Worm (Caenorhabditis elegans) whole organism, young adult: ENCODE measurements around the gene F36H9.1.

Experiments
- B0035.1 ChIP-seq: sonication (generic microtip); optimal IDR thresholded peaks from 2 replicates; lab custom pipeline; 2016; ENCODE audit warnings: missing genetic modification characterization, mild to moderate bottlenecking, missing compliant biosample characterization, missing genotype, missing genetic modification reagents
- C06A6.2 ChIP-seq: fragments of 200-800 bp; sonication (Bioruptor generic); conservative IDR thresholded peaks from 2 replicates; pipeline ENCODE4 v1.3.6; 2022; ENCODE audit warnings: missing genetic modification characterization, missing compliant biosample characterization
- F10E7.11 ChIP-seq: sonication (generic microtip); optimal IDR thresholded peaks from 2 replicates; lab custom pipeline; 2017; ENCODE audit warnings: mild to moderate bottlenecking, missing genetic modification characterization, moderate library complexity, missing compliant biosample characterization
- F22D6.2 ChIP-seq: sonication (generic microtip); optimal IDR thresholded peaks from 2 replicates; lab custom pipeline; 2016; ENCODE audit warnings: mild to moderate bottlenecking, missing genetic modification characterization, missing compliant biosample characterization
- F33H1.4 ChIP-seq: fragments of 200-800 bp; sonication (Bioruptor generic); IDR thresholded peaks from 2 replicates; pipeline ENCODE4 v1.3.6; 2022; ENCODE audit warnings: missing genetic modification reagents, missing genetic modification characterization, missing compliant biosample characterization
- F52B5.7 ChIP-seq: sonication (generic microtip); optimal IDR thresholded peaks from 2 replicates; lab custom pipeline; 2016; ENCODE audit warnings: mild to moderate bottlenecking, missing genetic modification characterization, missing compliant biosample characterization
- K11D2.4 ChIP-seq: fragments of 200-800 bp; sonication (Bioruptor generic); IDR thresholded peaks from 2 replicates; pipeline ENCODE4 v1.3.6; 2022; ENCODE audit warnings: missing genetic modification reagents, missing genetic modification characterization, missing compliant biosample characterization
- K12H6.12 ChIP-seq: fragments of 200-800 bp; sonication (Bioruptor generic); optimal IDR thresholded peaks from 2 replicates; lab custom pipeline; 2018; ENCODE audit warnings: mild to moderate bottlenecking, missing genetic modification characterization, missing compliant biosample characterization
- Y79H2A.3 ChIP-seq: fragments of 200-800 bp; sonication (Bioruptor generic); conservative IDR thresholded peaks from 2 replicates; pipeline ENCODE4 v1.3.6; 2022; ENCODE audit warnings: missing genetic modification reagents, missing genetic modification characterization, missing compliant biosample characterization
- Y95B8A.8 ChIP-seq: fragments of 200-800 bp; sonication (Bioruptor generic); IDR thresholded peaks from 2 replicates; pipeline ENCODE4 v1.3.6; 2022; ENCODE audit warnings: missing genetic modification reagents, missing genetic modification characterization, missing compliant biosample characterization
- attf-5 ChIP-seq: fragments of 200-800 bp; sonication (Bioruptor generic); optimal IDR thresholded peaks from 2 replicates; lab custom pipeline; 2018; ENCODE audit warnings: mild to moderate bottlenecking, missing genetic modification characterization, missing compliant biosample characterization
- attf-6 ChIP-seq: fragments of 200-800 bp; sonication (Bioruptor generic); IDR thresholded peaks from 2 replicates; pipeline ENCODE4 v1.3.6; 2022; ENCODE audit warnings: missing genetic modification reagents, missing genetic modification characterization, missing compliant biosample characterization
- cebp-1 ChIP-seq, 2 experiments: fragments of 200-800 bp in 1 of 2; sonication (Bioruptor generic) in 1 of 2; sonication (generic microtip) in 1 of 2; IDR thresholded peaks in 1 of 2; optimal IDR thresholded peaks in 1 of 2; 2 replicates each; pipeline versions ENCODE4 v1.3.6 to Lab custom; 2017 to 2022; ENCODE audit warnings: missing compliant biosample characterization in 2 of 2, missing genetic modification characterization in 2 of 2, mild to moderate bottlenecking in 1 of 2, missing genetic modification reagents in 1 of 2, moderate library complexity in 1 of 2
- cebp-2 ChIP-seq: fragments of 200-800 bp; sonication (Bioruptor generic); IDR thresholded peaks from 2 replicates; pipeline ENCODE4 v1.3.6; 2022; ENCODE audit warnings: missing genetic modification characterization, missing compliant biosample characterization
- ceh-27 ChIP-seq: fragments of 200-800 bp; sonication (Bioruptor generic); optimal IDR thresholded peaks from 2 replicates; lab custom pipeline; 2018; ENCODE audit warnings: mild to moderate bottlenecking, missing genetic modification characterization, moderate library complexity, missing compliant biosample characterization
- ceh-40 ChIP-seq: fragments of 200-800 bp; sonication (Bioruptor generic); IDR thresholded peaks from 2 replicates; pipeline ENCODE4 v1.3.6; 2022; ENCODE audit warnings: missing genetic modification characterization, missing compliant biosample characterization
- chd-7 ChIP-seq: sonication (generic microtip); optimal IDR thresholded peaks from 2 replicates; lab custom pipeline; 2016; ENCODE audit warnings: mild to moderate bottlenecking, missing genetic modification characterization, moderate library complexity, missing compliant biosample characterization
- die-1 ChIP-seq: sonication (generic microtip); optimal IDR thresholded peaks from 2 replicates; lab custom pipeline; 2016; ENCODE audit warnings: missing genotype, mild to moderate bottlenecking, missing genetic modification characterization, missing compliant biosample characterization
- dpl-1 ChIP-seq: fragments of 150-350 bp; optimal IDR thresholded peaks from 2 replicates; lab custom pipeline; 2014; ENCODE audit warnings: missing biosample characterization, missing genetic modification reagents, missing genetic modification characterization
- egl-18 ChIP-seq: fragments of 200-800 bp; sonication (Bioruptor generic); IDR thresholded peaks from 2 replicates; pipeline ENCODE4 v1.3.6; 2022; ENCODE audit warnings: missing genetic modification reagents, missing genetic modification characterization, missing compliant biosample characterization
- egl-44 ChIP-seq: fragments of 200-800 bp; sonication (Bioruptor generic); IDR thresholded peaks from 2 replicates; pipeline ENCODE4 v1.3.6; 2022; ENCODE audit warnings: missing genetic modification reagents, missing genetic modification characterization, missing compliant biosample characterization
- fkh-3 ChIP-seq: sonication (generic microtip); optimal IDR thresholded peaks from 2 replicates; lab custom pipeline; 2016; ENCODE audit warnings: mild to moderate bottlenecking, missing genetic modification characterization, missing compliant biosample characterization
- lag-1 ChIP-seq: fragments of 200-800 bp; sonication (Bioruptor generic); IDR thresholded peaks from 2 replicates; pipeline ENCODE4 v1.3.6; 2022; ENCODE audit warnings: missing genetic modification reagents, missing genetic modification characterization, missing compliant biosample characterization
- lin-35 ChIP-seq, 3 experiments: fragments of 150-350 bp in 2 of 3; sonication (generic microtip) in 1 of 3; optimal IDR thresholded peaks; 2 replicates each; lab custom pipeline; 2014 to 2018; ENCODE audit warnings: missing biosample characterization in 3 of 3, missing genetic modification characterization in 3 of 3, missing genetic modification reagents in 3 of 3
- lin-40 ChIP-seq: sonication (generic microtip); optimal IDR thresholded peaks from 2 replicates; lab custom pipeline; 2016; ENCODE audit warnings: missing genetic modification characterization, mild to moderate bottlenecking, missing compliant biosample characterization, missing genotype, missing genetic modification reagents
- madf-6 ChIP-seq: fragments of 200-800 bp; sonication (Bioruptor generic); IDR thresholded peaks from 2 replicates; pipeline ENCODE4 v1.3.6; 2022; ENCODE audit warnings: missing genetic modification reagents, missing genetic modification characterization, missing compliant biosample characterization
- mes-4 ChIP-seq: sonication (generic microtip); optimal IDR thresholded peaks from 2 replicates; lab custom pipeline; 2016; ENCODE audit warnings: missing genotype, missing genetic modification characterization, missing compliant biosample characterization
- nhr-120 ChIP-seq: fragments of 200-800 bp; sonication (Bioruptor generic); IDR thresholded peaks from 2 replicates; pipeline ENCODE4 v1.3.6; 2022; ENCODE audit warnings: missing genetic modification characterization, missing compliant biosample characterization
- nhr-179 ChIP-seq: sonication (generic microtip); optimal IDR thresholded peaks from 2 replicates; lab custom pipeline; 2016; ENCODE audit warnings: mild to moderate bottlenecking, missing genetic modification characterization, missing compliant biosample characterization
- nhr-80 ChIP-seq: sonication (generic microtip); optimal IDR thresholded peaks from 2 replicates; lab custom pipeline; 2016; ENCODE audit warnings: missing genetic modification characterization, missing compliant biosample characterization
- rec-8 ChIP-seq, 2 experiments: sonication (generic microtip); optimal IDR thresholded peaks; 2 replicates each; lab custom pipeline; 2016; ENCODE audit warnings: mild to moderate bottlenecking in 2 of 2, missing genetic modification characterization in 2 of 2, missing genetic modification reagents in 2 of 2, missing genotype in 2 of 2, missing biosample characterization in 1 of 2, missing compliant biosample characterization in 1 of 2, moderate library complexity in 1 of 2
- sdz-38 ChIP-seq: sonication (generic microtip); optimal IDR thresholded peaks from 2 replicates; lab custom pipeline; 2016; ENCODE audit warnings: missing genotype, missing genetic modification characterization, missing compliant biosample characterization
- somi-1 ChIP-seq: fragments of 200-800 bp; sonication (Bioruptor generic); optimal IDR thresholded peaks from 2 replicates; lab custom pipeline; 2018; ENCODE audit warnings: mild to moderate bottlenecking, missing genetic modification characterization, missing compliant biosample characterization
- sptf-2 ChIP-seq: fragments of 200-800 bp; sonication (Bioruptor generic); optimal IDR thresholded peaks from 2 replicates; lab custom pipeline; 2018; ENCODE audit warnings: mild to moderate bottlenecking, missing genetic modification characterization, missing compliant biosample characterization
- ztf-28 ChIP-seq: fragments of 200-800 bp; sonication (Bioruptor generic); IDR thresholded peaks from 2 replicates; pipeline ENCODE4 v1.3.6; 2022; ENCODE audit warnings: missing genetic modification reagents, missing genetic modification characterization, missing compliant biosample characterization

F36H9.1 gene

ce11 chrV:1781922-1782321 lies 12.4 kb upstream of the F36H9.1 start, which contains the start of gene F36H9.5:
Gene F36H9.5 (minus strand): TSS chrV:1782022.
- TF ChIP-seq F10E7.11 (tag; lab: Kevin White, UChicago) (no peak), die-1 (tag; lab: Kevin White, UChicago) (no peak), cebp-1 (GFP tag; IDR thresholded peaks at IDR 0.05; lab: Robert Waterston, UW) (no peak), cebp-1 (tag; optimal IDR thresholded peaks at IDR 0.05; lab: Kevin White, UChicago) (no peak), Y95B8A.8 (GFP tag; lab: Robert Waterston, UW) (no peak), F22D6.2 (tag; lab: Kevin White, UChicago) (no peak), sptf-2 (GFP tag; lab: Kevin White, UChicago) (no peak), F52B5.7 (tag; lab: Kevin White, UChicago) (no peak), mes-4 (tag; lab: Kevin White, UChicago) (no peak), lag-1 (no peak), K11D2.4 (GFP tag; lab: Robert Waterston, UW) (no peak), dpl-1 (GFP tag; lab: Kevin White, UChicago) (no peak), attf-6 (GFP tag; lab: Robert Waterston, UW) (no peak), nhr-120 (GFP tag; lab: Robert Waterston, UW) (no peak), ceh-40 (GFP tag; lab: Robert Waterston, UW) (no peak), F33H1.4 (GFP tag; lab: Robert Waterston, UW) (no peak), B0035.1 (tag; lab: Kevin White, UChicago) (no peak)

DNA sequence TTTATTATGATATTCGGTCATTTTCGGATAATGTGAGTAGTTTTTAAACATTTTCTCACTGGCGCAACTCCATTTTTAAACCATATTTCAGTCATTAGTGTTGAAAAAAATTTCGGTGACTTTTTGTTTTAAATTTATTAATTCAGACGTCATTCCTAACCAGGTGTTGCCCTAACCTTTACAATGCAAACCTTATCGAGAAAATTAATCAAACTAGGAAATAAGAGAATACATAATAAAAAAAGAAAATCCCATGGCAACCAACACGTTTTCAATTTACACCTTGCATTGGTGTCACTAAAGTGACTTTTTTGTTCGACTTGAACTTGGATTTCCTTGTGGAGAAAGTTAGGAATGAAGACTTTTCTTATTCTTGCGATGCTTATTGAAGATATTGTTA lies 6.2 kb upstream of the F36H9.1 start, which contains the start of gene F36H9.2:
Gene F36H9.2 (plus strand): TSS at position 301 of the 400 bp plus-strand sequence.
- TF ChIP-seq madf-6 (GFP tag; lab: Robert Waterston, UW) (no peak), nhr-120 (GFP tag; lab: Robert Waterston, UW) (no peak), ceh-27 (GFP tag; lab: Kevin White, UChicago) (no peak), chd-7 (tag; lab: Kevin White, UChicago) (no peak), somi-1 (GFP tag; lab: Kevin White, UChicago) (no peak), lin-40 (no peak), Y79H2A.3 (no peak), sdz-38 (tag; lab: Kevin White, UChicago) (no peak), rec-8 (tag; optimal IDR thresholded peaks at IDR 0.05; lab: Kevin White, UChicago) (no peak), K12H6.12 (tag; lab: Kevin White, UChicago) (no peak)
- TF ChIP-seq, all 124 proteins: peak for 0

ce11 chrV:1789495-1789894 lies 4.8 kb upstream of the F36H9.1 start:
- no peak for TF ChIP-seq nhr-80
- TF ChIP-seq C06A6.2: no peak
- no peak for TF ChIP-seq B0035.1 (tag; lab: Kevin White, UChicago)
- no peak for TF ChIP-seq nhr-120 (GFP tag; lab: Robert Waterston, UW)
- no peak for TF ChIP-seq cebp-2 (GFP tag; lab: Robert Waterston, UW)
- TF ChIP-seq lin-35 (GFP tag; optimal IDR thresholded peaks at IDR 0.05; lab: Kevin White, UChicago): no peak
- TF ChIP-seq ztf-28 (GFP tag; lab: Robert Waterston, UW): no peak
- no peak for TF ChIP-seq attf-5 (GFP tag; lab: Kevin White, UChicago)
- TF ChIP-seq egl-18 (GFP tag; lab: Robert Waterston, UW): no peak
- no peak for TF ChIP-seq egl-44
- no peak for TF ChIP-seq nhr-179 (tag; lab: Kevin White, UChicago)
- TF ChIP-seq fkh-3 (tag; lab: Kevin White, UChicago): no peak
- TF ChIP-seq, all 124 proteins: peak for 0
